Worm (Caenorhabditis elegans) whole organism, mixed stage, embryonic: ENCODE measurements around the gene rde-1.

ENCODE experiments used
- elt-3 ChIP-seq: fragments of 150-350 bp; optimal IDR thresholded peaks from 2 replicates; lab custom pipeline; 2014; ENCODE audit warnings: missing biosample characterization, missing genetic modification characterization
- lsy-2 ChIP-seq: fragments of 150-350 bp; optimal IDR thresholded peaks from 2 replicates; lab custom pipeline; 2014; ENCODE audit warnings: missing biosample characterization, missing genetic modification characterization
- mls-2 ChIP-seq: sonication (generic microtip); optimal IDR thresholded peaks from 2 replicates; lab custom pipeline; 2016; ENCODE audit warnings: mild to moderate bottlenecking, missing genetic modification characterization, moderate library complexity, missing compliant biosample characterization
- pha-4 ChIP-seq: fragments of 150-350 bp; optimal IDR thresholded peaks from 2 replicates; lab custom pipeline; 2018; ENCODE audit warnings: missing biosample characterization, missing genetic modification reagents, missing genetic modification characterization
- snpc-4 ChIP-seq: fragments of 150-350 bp; optimal IDR thresholded peaks from 2 replicates; lab custom pipeline; 2014; ENCODE audit warnings: missing biosample characterization, missing genetic modification characterization
- unc-62 ChIP-seq: fragments of 150-350 bp; optimal IDR thresholded peaks from 2 replicates; lab custom pipeline; 2014; ENCODE audit warnings: missing biosample characterization, missing genetic modification reagents, missing genetic modification characterization

DNA sequence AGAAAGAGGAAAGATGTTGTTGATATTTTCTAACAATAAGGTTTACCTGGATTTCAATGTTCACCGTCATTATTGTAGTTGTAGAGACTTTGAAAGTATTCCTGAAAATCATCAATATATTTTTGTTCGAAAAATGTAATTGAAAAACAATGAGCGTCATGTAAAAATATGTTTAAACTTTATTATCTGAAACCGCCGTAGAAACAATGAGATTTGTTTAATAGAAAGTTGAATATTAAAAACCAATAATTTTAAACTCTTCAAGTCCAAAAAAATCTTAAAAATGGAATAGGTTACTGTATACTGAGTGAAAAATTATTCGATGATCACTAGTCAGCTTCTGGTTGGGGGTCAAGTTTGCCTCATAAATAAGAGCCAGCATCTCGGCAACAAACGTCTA is 33.2 kb downstream of the rde-1 start, which contains the start of gene anmt-3:
- no peak for TF ChIP-seq lsy-2
- TF ChIP-seq pha-4 (tag; lab: Kevin White, UChicago) = no peak
- no peak for TF ChIP-seq snpc-4
- no peak for TF ChIP-seq mls-2
- no peak for TF ChIP-seq unc-62 (GFP tag; lab: Kevin White, UChicago)
- TF ChIP-seq elt-3 = no peak
